Worm (Caenorhabditis elegans) whole organism, L1 larva: ENCODE results near the gene dpy-10.

Source experiments
- Y116A8C.19 ChIP-seq: sonication (generic microtip); optimal IDR thresholded peaks from 2 replicates; lab custom pipeline; 2016; ENCODE audit warnings: missing compliant biosample characterization, missing genetic modification characterization, borderline replicate concordance
- ama-1 ChIP-seq: fragments of 150-350 bp; optimal IDR thresholded peaks from 2 replicates; lab custom pipeline; 2014
- blmp-1 ChIP-seq: fragments of 150-350 bp; optimal IDR thresholded peaks from 2 replicates; lab custom pipeline; 2014; ENCODE audit warnings: missing biosample characterization, missing genetic modification characterization
- ceh-63 ChIP-seq: fragments of 200-800 bp; sonication (Bioruptor generic); optimal IDR thresholded peaks from 2 replicates; lab custom pipeline; 2018; ENCODE audit warnings: mild to moderate bottlenecking, missing genetic modification characterization, missing compliant biosample characterization
- ceh-8 ChIP-seq: fragments of 200-800 bp; sonication (Bioruptor generic); optimal IDR thresholded peaks from 2 replicates; lab custom pipeline; 2018; ENCODE audit warnings: mild to moderate bottlenecking, missing genetic modification characterization, moderate library complexity, missing compliant biosample characterization
- ceh-82 ChIP-seq, 3 experiments: fragments of 150-350 bp in 1 of 3; sonication (generic microtip) in 2 of 3; optimal IDR thresholded peaks; 2 replicates each; lab custom pipeline; 2014 to 2017; ENCODE audit warnings: missing biosample characterization in 3 of 3, missing genetic modification characterization in 3 of 3
- dpl-1 ChIP-seq, 3 experiments: fragments of 150-350 bp in 2 of 3; sonication (generic microtip) in 1 of 3; optimal IDR thresholded peaks; 2 replicates each; lab custom pipeline; 2014 to 2017; ENCODE audit warnings: missing biosample characterization in 3 of 3, missing genetic modification characterization in 3 of 3, missing genetic modification reagents in 3 of 3
- efl-1 ChIP-seq, 4 experiments: fragments of 150-350 bp; optimal IDR thresholded peaks in 3 of 4; peaks in 1 of 4; 1 replicate in 1 of 4; 2 replicates in 3 of 4; lab custom pipeline; 2014; ENCODE audit warnings: missing biosample characterization in 2 of 4, missing genetic modification characterization in 2 of 4, missing genetic modification reagents in 2 of 4
- elt-3 ChIP-seq, 6 experiments: fragments of 150-350 bp in 1 of 6; sonication (generic microtip); optimal IDR thresholded peaks; 2 replicates each; lab custom pipeline; 2017 to 2018; ENCODE audit warnings: missing biosample characterization in 6 of 6, missing genetic modification characterization in 6 of 6, inconsistent platforms in 1 of 6
- fos-1 ChIP-seq: fragments of 150-350 bp; optimal IDR thresholded peaks from 2 replicates; lab custom pipeline; 2014; ENCODE audit warnings: missing biosample characterization, missing genetic modification characterization
- hlh-17 ChIP-seq: fragments of 200-800 bp; sonication (Bioruptor generic); optimal IDR thresholded peaks from 2 replicates; lab custom pipeline; 2018; ENCODE audit warnings: missing genetic modification characterization, mild to moderate bottlenecking, missing compliant biosample characterization, moderate library complexity, borderline replicate concordance
- hpl-2 ChIP-seq: fragments of 150-350 bp; optimal IDR thresholded peaks from 2 replicates; lab custom pipeline; 2014; ENCODE audit warnings: missing biosample characterization, missing genetic modification reagents, missing genetic modification characterization
- isw-1 ChIP-seq: fragments of 200-800 bp; sonication (Bioruptor generic); IDR thresholded peaks from 2 replicates; pipeline ENCODE4 v1.3.6; 2022; ENCODE audit warnings: missing genetic modification characterization, missing compliant biosample characterization
- lin-14 ChIP-seq: fragments of 200-800 bp; sonication (Bioruptor generic); optimal IDR thresholded peaks from 2 replicates; lab custom pipeline; 2018; ENCODE audit warnings: mild to moderate bottlenecking, missing genetic modification characterization, moderate library complexity, missing compliant biosample characterization
- lin-35 ChIP-seq, 2 experiments: fragments of 150-350 bp; optimal IDR thresholded peaks; 2 replicates each; lab custom pipeline; 2014; ENCODE audit warnings: missing biosample characterization in 2 of 2, missing genetic modification characterization in 2 of 2, missing genetic modification reagents in 2 of 2
- nhr-11 ChIP-seq: fragments of 150-350 bp; optimal IDR thresholded peaks from 2 replicates; lab custom pipeline; 2014; ENCODE audit warnings: missing biosample characterization, missing genetic modification characterization
- nhr-28 ChIP-seq: fragments of 150-350 bp; optimal IDR thresholded peaks from 2 replicates; lab custom pipeline; 2014; ENCODE audit warnings: missing biosample characterization, missing genetic modification characterization
- nhr-76 ChIP-seq: sonication (generic microtip); optimal IDR thresholded peaks from 2 replicates; lab custom pipeline; 2017; ENCODE audit warnings: missing biosample characterization, missing genetic modification characterization
- nhr-84 ChIP-seq: sonication (generic microtip); optimal IDR thresholded peaks from 2 replicates; lab custom pipeline; 2017; ENCODE audit warnings: missing biosample characterization, missing genetic modification characterization
- nhr-85 ChIP-seq: sonication (generic microtip); peaks from one replicate; lab custom pipeline; 2016; ENCODE audit warnings: missing genetic modification characterization, inconsistent platforms, missing compliant biosample characterization
- snpc-4 ChIP-seq: fragments of 150-350 bp; optimal IDR thresholded peaks from 2 replicates; lab custom pipeline; 2014; ENCODE audit warnings: missing biosample characterization, missing genetic modification characterization
- snu-23 ChIP-seq: sonication (generic microtip); optimal IDR thresholded peaks from 2 replicates; lab custom pipeline; 2016; ENCODE audit warnings: missing genetic modification characterization, missing compliant biosample characterization
- sptf-1 ChIP-seq: fragments of 150-350 bp; optimal IDR thresholded peaks from 2 replicates; lab custom pipeline; 2014; ENCODE audit warnings: missing biosample characterization, missing genetic modification characterization
- tlp-1 ChIP-seq: fragments of 150-350 bp; optimal IDR thresholded peaks from 2 replicates; lab custom pipeline; 2014; ENCODE audit warnings: missing biosample characterization, missing genetic modification characterization
- unc-130 ChIP-seq: fragments of 150-350 bp; optimal IDR thresholded peaks from 2 replicates; lab custom pipeline; 2017; ENCODE audit warnings: missing biosample characterization, missing genetic modification characterization, inconsistent platforms
- unc-62 ChIP-seq: fragments of 150-350 bp; optimal IDR thresholded peaks from 2 replicates; lab custom pipeline; 2014; ENCODE audit warnings: missing biosample characterization, missing genetic modification reagents, missing genetic modification characterization
- unc-86 ChIP-seq: sonication (generic microtip); optimal IDR thresholded peaks from 2 replicates; lab custom pipeline; 2016; ENCODE audit warnings: missing genetic modification characterization, missing compliant biosample characterization
- ztf-11 ChIP-seq, 2 experiments: sonication (generic microtip); optimal IDR thresholded peaks; 2 replicates each; lab custom pipeline; 2016 to 2017; ENCODE audit warnings: missing genetic modification characterization in 2 of 2, missing biosample characterization in 1 of 2, missing compliant biosample characterization in 1 of 2
- ztf-4 ChIP-seq: fragments of 150-350 bp; optimal IDR thresholded peaks from 2 replicates; lab custom pipeline; 2014; ENCODE audit warnings: missing biosample characterization, missing genetic modification characterization

Gene dpy-10

ce11 chrII:6712177-6712981, at the start of gene dpy-10, which contains the start of gene T14B4.19:
dpy-10 (minus strand) TSS chrII:6712227.
T14B4.19 (minus strand) TSS chrII:6712931.
- TF ChIP-seq nhr-11 (tag; lab: Kevin White, UChicago) (no peak), blmp-1 (tag; lab: Kevin White, UChicago) (peak; percentile 99), elt-3 (tag; optimal IDR thresholded peaks at IDR 0.05; lab: Kevin White, UChicago) (peak in 2 of 6 experiments; percentile 87 to 98), nhr-85 (tag; lab: Kevin White, UChicago) (peak; percentile 64), tlp-1 (tag; lab: Kevin White, UChicago) (no peak), efl-1 (optimal IDR thresholded peaks at IDR 0.05; lab: Kevin White, UChicago) (no peak), efl-1 (GFP tag; optimal IDR thresholded peaks at IDR 0.05 in 1 of 2; lab: Kevin White, UChicago) (no peak), lin-14 (GFP tag; lab: Kevin White, UChicago) (peak; percentile 42), nhr-28 (no peak)
- TF ChIP-seq, all 84 proteins: peak for 4

ce11 chrII:6756232-6756631, 44.2 kb upstream of the dpy-10 start, which contains the start of gene F41G3.3:
F41G3.3 (plus strand) TSS chrII:6756532.
- TF ChIP-seq blmp-1 (tag; lab: Kevin White, UChicago) (no peak), unc-130 (tag; lab: Kevin White, UChicago) (no peak), hlh-17 (GFP tag; lab: Kevin White, UChicago) (no peak), elt-3 (tag; optimal IDR thresholded peaks at IDR 0.05; lab: Kevin White, UChicago) (no peak), sptf-1 (tag; lab: Kevin White, UChicago) (no peak), nhr-11 (tag; lab: Kevin White, UChicago) (no peak)

DNA sequence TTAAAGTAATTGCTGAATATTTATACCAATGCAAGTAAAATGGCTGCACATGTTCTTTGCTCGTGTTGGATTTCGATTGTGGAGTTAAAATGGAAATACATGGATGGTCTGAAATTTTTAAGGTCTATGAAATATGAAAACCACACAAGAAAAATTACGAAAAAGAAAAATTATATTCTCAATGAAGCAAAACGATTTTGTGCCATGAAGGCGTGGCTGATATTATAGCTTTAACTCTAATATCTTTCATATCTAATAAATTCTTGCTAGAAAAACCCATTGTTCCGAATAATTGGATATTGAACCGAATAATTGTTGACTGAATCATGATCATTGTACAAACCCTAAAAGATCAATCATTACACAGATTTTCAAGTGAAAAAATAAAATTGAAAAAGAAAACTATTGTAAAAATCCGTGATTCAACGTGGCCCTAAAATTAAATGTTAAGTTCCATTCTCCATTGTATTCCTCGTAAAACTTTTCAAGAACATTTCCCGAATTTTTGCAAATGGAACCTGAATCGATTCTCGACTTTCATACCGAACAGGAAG, 42.7 kb upstream of the dpy-10 start, which contains the start of the genes srx-95 and fis-1:
srx-95 (minus strand) TSS at position 101 of the 554 bp plus-strand sequence.
fis-1 (plus strand) TSS at position 504 of the 554 bp plus-strand sequence.
- TF ChIP-seq ceh-63 (GFP tag; lab: Kevin White, UChicago) (no peak), ztf-4 (no peak)

- TF ChIP-seq unc-62 (GFP tag; lab: Kevin White, UChicago) (no peak), ztf-4 (no peak), lin-35 (GFP tag; optimal IDR thresholded peaks at IDR 0.05; lab: Kevin White, UChicago) (no peak), lin-14 (GFP tag; lab: Kevin White, UChicago) (no peak), hlh-17 (GFP tag; lab: Kevin White, UChicago) (no peak), nhr-76 (tag; lab: Kevin White, UChicago) (no peak), Y116A8C.19 (no peak), isw-1 (no peak), snpc-4 (tag; lab: Kevin White, UChicago) (no peak), fos-1 (tag; lab: Kevin White, UChicago) (no peak), dpl-1 (GFP tag; optimal IDR thresholded peaks at IDR 0.05; lab: Kevin White, UChicago) (no peak), ceh-82 (tag; optimal IDR thresholded peaks at IDR 0.05; lab: Kevin White, UChicago) (no peak), hpl-2 (GFP tag; lab: Kevin White, UChicago) (no peak), unc-86 (tag; lab: Kevin White, UChicago) (no peak), nhr-84 (tag; lab: Kevin White, UChicago) (no peak)
Measured at ce11 chrII:6752850-6753249, 40.8 kb upstream of the dpy-10 start, which contains the start of gene F41G3.21. F41G3.21 (minus strand) TSS chrII:6752950.

- TF ChIP-seq ztf-11 (tag; optimal IDR thresholded peaks at IDR 0.05; lab: Kevin White, UChicago) (no peak), blmp-1 (tag; lab: Kevin White, UChicago) (no peak), ceh-8 (no peak), snu-23 (GFP tag; lab: Kevin White, UChicago) (no peak), tlp-1 (tag; lab: Kevin White, UChicago) (no peak), ama-1 (lab: Kevin White, UChicago) (no peak)
Measured at ce11 chrII:6752027-6752426, 40.0 kb upstream of the dpy-10 start, which contains the start of gene F41G3.19. F41G3.19 (minus strand) TSS chrII:6752127.
